Fruit fly (Drosophila melanogaster) whole organism, embryonic: ENCODE measurements around the gene CG11396.
A peak's percentile ranks its signal among the peaks of the same experiment; 100 is the strongest.

Experiments
- Asciz ChIP-seq: fragments of 200-800 bp; sonication (Bioruptor generic); optimal IDR thresholded peaks from 2 replicates; lab custom pipeline; 2017; ENCODE audit warnings: missing biosample characterization, mild to moderate bottlenecking, missing genetic modification characterization, missing genetic modification reagents
- CG10321 ChIP-seq: fragments of 200-800 bp; sonication (Bioruptor generic); IDR thresholded peaks from 2 replicates; pipeline ENCODE4 v1.3.6; 2022; ENCODE audit warnings: missing biosample characterization, missing genetic modification characterization
- CG10366 ChIP-seq: fragments of 200-800 bp; sonication (Bioruptor generic); IDR thresholded peaks from 2 replicates; pipeline ENCODE4 v1.3.6; 2022; ENCODE audit warnings: missing biosample characterization, missing genetic modification characterization
- CG10565 ChIP-seq: fragments of 200-800 bp; sonication (Bioruptor generic); optimal IDR thresholded peaks from 3 replicates; lab custom pipeline; 2016; ENCODE audit warnings: missing biosample characterization, mild to moderate bottlenecking, missing genetic modification characterization
- CG13123 ChIP-seq: fragments of 200-800 bp; sonication (Bioruptor generic); optimal IDR thresholded peaks from 2 replicates; lab custom pipeline; 2016; ENCODE audit warnings: missing biosample characterization, missing genetic modification characterization
- CG14014 ChIP-seq: fragments of 200-800 bp; sonication (Bioruptor generic); IDR thresholded peaks from 2 replicates; pipeline ENCODE4 v1.3.6; 2022; ENCODE audit warnings: missing biosample characterization, missing genetic modification characterization
- CG14667 ChIP-seq: fragments of 200-800 bp; sonication (Bioruptor generic); IDR thresholded peaks from 2 replicates; pipeline ENCODE4 v1.3.6; 2022; ENCODE audit warnings: missing biosample characterization, missing genetic modification characterization
- CG14965 ChIP-seq: fragments of 200-800 bp; sonication (Bioruptor generic); optimal IDR thresholded peaks from 2 replicates; lab custom pipeline; 2016; ENCODE audit warnings: missing biosample characterization, missing genetic modification characterization, borderline replicate concordance
- CG15601 ChIP-seq: fragments of 200-800 bp; sonication (Bioruptor generic); optimal IDR thresholded peaks from 3 replicates; lab custom pipeline; 2019; ENCODE audit warnings: missing biosample characterization, mild to moderate bottlenecking, missing genetic modification characterization, moderate library complexity
- CG1603 ChIP-seq: fragments of 200-800 bp; sonication (Bioruptor generic); optimal IDR thresholded peaks from 2 replicates; lab custom pipeline; 2019; ENCODE audit warnings: missing biosample characterization, mild to moderate bottlenecking, missing genetic modification characterization, moderate library complexity
- CG16813 ChIP-seq: fragments of 200-800 bp; sonication (Bioruptor generic); IDR thresholded peaks from 3 replicates; pipeline ENCODE4 v1.3.6; 2022; ENCODE audit warnings: missing biosample characterization, missing genetic modification characterization; ENCODE audit not compliant: partially characterized antibody
- CG17328 ChIP-seq: fragments of 200-800 bp; sonication (Bioruptor generic); IDR thresholded peaks from 2 replicates; pipeline ENCODE4 v1.3.6; 2022; ENCODE audit warnings: missing biosample characterization, missing genetic modification characterization
- CG17361 ChIP-seq: fragments of 200-800 bp; sonication (Bioruptor generic); IDR thresholded peaks from 3 replicates; pipeline ENCODE4 v1.3.6; 2022; ENCODE audit warnings: missing biosample characterization, missing genetic modification characterization
- CG17568 ChIP-seq: fragments of 200-800 bp; sonication (Bioruptor generic); optimal IDR thresholded peaks from 2 replicates; lab custom pipeline; 2018; ENCODE audit warnings: missing biosample characterization, mild to moderate bottlenecking, missing genetic modification characterization, moderate library complexity
- CG1832 ChIP-seq: fragments of 200-800 bp; sonication (Bioruptor generic); optimal IDR thresholded peaks from 2 replicates; lab custom pipeline; 2017; ENCODE audit warnings: missing biosample characterization, mild to moderate bottlenecking, missing genetic modification characterization, inconsistent platforms
- CG2129 ChIP-seq: fragments of 200-800 bp; sonication (Bioruptor generic); IDR thresholded peaks from 2 replicates; pipeline ENCODE4 v1.3.6; 2022; ENCODE audit warnings: missing biosample characterization, missing genetic modification characterization; ENCODE audit not compliant: partially characterized antibody
- CG32767 ChIP-seq: fragments of 200-800 bp; sonication (Bioruptor generic); IDR thresholded peaks from 2 replicates; pipeline ENCODE4 v1.3.6; 2022; ENCODE audit warnings: missing biosample characterization, missing genetic modification characterization
- CG3995 ChIP-seq: fragments of 200-800 bp; sonication (Bioruptor generic); optimal IDR thresholded peaks from 3 replicates; lab custom pipeline; 2016; ENCODE audit warnings: missing biosample characterization, missing genetic modification characterization
- CG4282 ChIP-seq: fragments of 200-800 bp; sonication (Bioruptor generic); optimal IDR thresholded peaks from 2 replicates; lab custom pipeline; 2016; ENCODE audit warnings: missing biosample characterization, missing genetic modification characterization
- CG8359 ChIP-seq: fragments of 200-800 bp; sonication (Bioruptor generic); optimal IDR thresholded peaks from 2 replicates; lab custom pipeline; 2017; ENCODE audit warnings: missing biosample characterization, mild to moderate bottlenecking, missing genetic modification characterization, borderline replicate concordance
- Eip74EF ChIP-seq, 2 experiments: fragments of 200-800 bp in 1 of 2; fragments of >200 bp in 1 of 2; sonication (Bioruptor generic) in 1 of 2; optimal IDR thresholded peaks; 2 replicates each; lab custom pipeline; 2017 to 2019; ENCODE audit warnings: missing biosample characterization in 2 of 2, missing genetic modification characterization in 2 of 2, mild to moderate bottlenecking in 1 of 2, moderate library complexity in 1 of 2
- GATAe ChIP-seq: fragments of 200-800 bp; sonication (Bioruptor generic); conservative IDR thresholded peaks from 2 replicates; pipeline ENCODE4 v1.3.6; 2022; ENCODE audit warnings: missing biosample characterization, missing genetic modification characterization
- HmgD ChIP-seq: fragments of 200-800 bp; sonication (Bioruptor generic); optimal IDR thresholded peaks from 3 replicates; lab custom pipeline; 2016; ENCODE audit warnings: missing biosample characterization, missing genetic modification characterization
- Med ChIP-seq: fragments of 200-800 bp; sonication (Bioruptor generic); peaks from one replicate; lab custom pipeline; 2016; ENCODE audit warnings: missing biosample characterization, missing genetic modification characterization, mild to moderate bottlenecking, inconsistent platforms, moderate library complexity
- Opbp ChIP-seq: fragments of 200-800 bp; sonication (Bioruptor generic); IDR thresholded peaks from 3 replicates; pipeline ENCODE4 v1.3.6; 2022; ENCODE audit warnings: missing biosample characterization, missing genetic modification characterization; ENCODE audit not compliant: partially characterized antibody
- PHDP ChIP-seq: fragments of 200-800 bp; sonication (Bioruptor generic); optimal IDR thresholded peaks from 3 replicates; lab custom pipeline; 2018; ENCODE audit warnings: missing biosample characterization, mild to moderate bottlenecking, missing genetic modification characterization, moderate library complexity
- Poxn ChIP-seq: fragments of 200-800 bp; sonication (Bioruptor generic); IDR thresholded peaks from 2 replicates; pipeline ENCODE4 v1.3.6; 2022; ENCODE audit warnings: missing biosample characterization, missing genetic modification characterization
- Sox100B ChIP-seq: fragments of 200-800 bp; sonication (Bioruptor generic); optimal IDR thresholded peaks from 3 replicates; lab custom pipeline; 2018; ENCODE audit warnings: missing biosample characterization, mild to moderate bottlenecking, missing genetic modification characterization
- Sry-δ ChIP-seq: fragments of 200-800 bp; sonication (Bioruptor generic); optimal IDR thresholded peaks from 2 replicates; lab custom pipeline; 2016; ENCODE audit warnings: missing biosample characterization, missing genetic modification characterization
- Taf1 ChIP-seq: fragments of 200-800 bp; sonication (Bioruptor generic); IDR thresholded peaks from 2 replicates; pipeline ENCODE4 v1.3.6; 2022; ENCODE audit warnings: missing biosample characterization, missing genetic modification characterization
- Trl ChIP-seq, 3 experiments: fragments of >200 bp in 2 of 3; fragments of 200-800 bp in 1 of 3; sonication (Bioruptor generic) in 1 of 3; optimal IDR thresholded peaks; 2 replicates in 1 of 3; 3 replicates in 2 of 3; lab custom pipeline; 2016 to 2017; ENCODE audit warnings: missing biosample characterization in 1 of 3, missing genetic modification characterization in 1 of 3
- amos ChIP-seq: fragments of 200-800 bp; sonication (Bioruptor generic); IDR thresholded peaks from 2 replicates; pipeline ENCODE4 v1.3.6; 2022; ENCODE audit warnings: missing biosample characterization, missing genetic modification characterization; ENCODE audit not compliant: partially characterized antibody
- bigmax ChIP-seq: fragments of 200-800 bp; sonication (Bioruptor generic); optimal IDR thresholded peaks from 2 replicates; lab custom pipeline; 2018; ENCODE audit warnings: missing biosample characterization, mild to moderate bottlenecking, missing genetic modification characterization
- dmrt11E ChIP-seq: fragments of 200-800 bp; sonication (Bioruptor generic); optimal IDR thresholded peaks from 3 replicates; lab custom pipeline; 2018; ENCODE audit warnings: missing biosample characterization, mild to moderate bottlenecking, missing genetic modification characterization, moderate library complexity
- gro ChIP-seq: fragments of 200-800 bp; sonication (Bioruptor generic); optimal IDR thresholded peaks from 2 replicates; lab custom pipeline; 2016; ENCODE audit warnings: missing biosample characterization, missing genetic modification characterization
- gsb-n ChIP-seq: fragments of 200-800 bp; sonication (Bioruptor generic); optimal IDR thresholded peaks from 3 replicates; lab custom pipeline; 2018; ENCODE audit warnings: missing biosample characterization, mild to moderate bottlenecking, missing genetic modification characterization
- hbn ChIP-seq: fragments of 200-800 bp; sonication (Bioruptor generic); IDR thresholded peaks from 2 replicates; pipeline ENCODE4 v1.3.6; 2022; ENCODE audit warnings: missing biosample characterization, missing genetic modification characterization; ENCODE audit not compliant: partially characterized antibody
- ind ChIP-seq: fragments of 200-800 bp; sonication (Bioruptor generic); optimal IDR thresholded peaks from 3 replicates; lab custom pipeline; 2016; ENCODE audit warnings: missing biosample characterization, missing genetic modification characterization
- inv ChIP-seq: fragments of 200-800 bp; sonication (Bioruptor generic); IDR thresholded peaks from 2 replicates; pipeline ENCODE4 v1.3.6; 2022; ENCODE audit warnings: missing biosample characterization, missing genetic modification characterization; ENCODE audit not compliant: partially characterized antibody
- nerfin-2 ChIP-seq: fragments of 200-800 bp; sonication (Bioruptor generic); IDR thresholded peaks from 2 replicates; pipeline ENCODE4 v1.3.6; 2022; ENCODE audit warnings: missing biosample characterization, missing genetic modification characterization; ENCODE audit not compliant: partially characterized antibody
- onecut ChIP-seq: fragments of 200-800 bp; sonication (Bioruptor generic); IDR thresholded peaks from 2 replicates; pipeline ENCODE4 v1.3.6; 2022; ENCODE audit warnings: missing biosample characterization, missing genetic modification characterization
- p53 ChIP-seq: fragments of 200-800 bp; sonication (Bioruptor generic); optimal IDR thresholded peaks from 2 replicates; lab custom pipeline; 2016; ENCODE audit warnings: missing biosample characterization, missing genetic modification characterization
- ro ChIP-seq: fragments of 200-800 bp; sonication (Bioruptor generic); IDR thresholded peaks from 2 replicates; pipeline ENCODE4 v1.3.6; 2022; ENCODE audit warnings: missing biosample characterization, missing genetic modification characterization
- sob ChIP-seq: fragments of 200-800 bp; sonication (Bioruptor generic); IDR thresholded peaks from 2 replicates; pipeline ENCODE4 v1.3.6; 2022; ENCODE audit warnings: missing biosample characterization, missing genetic modification characterization
- ssp ChIP-seq: fragments of 200-800 bp; sonication (Bioruptor generic); IDR thresholded peaks from 2 replicates; pipeline ENCODE4 v1.3.6; 2022; ENCODE audit warnings: missing biosample characterization, missing genetic modification characterization
- unc-4 ChIP-seq: fragments of 200-800 bp; sonication (Bioruptor generic); IDR thresholded peaks from 2 replicates; pipeline ENCODE4 v1.3.6; 2022; ENCODE audit warnings: missing biosample characterization, missing genetic modification characterization; ENCODE audit not compliant: partially characterized antibody
- vvl ChIP-seq: fragments of 200-800 bp; sonication (Bioruptor generic); IDR thresholded peaks from 2 replicates; pipeline ENCODE4 v1.3.6; 2022; ENCODE audit warnings: missing biosample characterization, missing genetic modification characterization
- wdn ChIP-seq: fragments of 200-800 bp; sonication (Bioruptor generic); IDR thresholded peaks from 2 replicates; pipeline ENCODE4 v1.3.6; 2022; ENCODE audit warnings: missing biosample characterization, missing genetic modification characterization
- zfh2 ChIP-seq: fragments of 200-800 bp; sonication (Bioruptor generic); optimal IDR thresholded peaks from 2 replicates; lab custom pipeline; 2016; ENCODE audit warnings: missing biosample characterization, missing genetic modification characterization

CG11396 gene

dm6 chr3L:20798325-20798846 is 10.4 kb upstream of the CG11396 start, which contains the start of the genes CG3698 and tzn (continued):
- TF ChIP-seq Trl (optimal IDR thresholded peaks at IDR 0.05; lab: Kevin White, UChicago) (no peak), Trl (GFP tag; optimal IDR thresholded peaks at IDR 0.05; lab: Kevin White, UChicago) (peak; percentile 90), Sox100B (GFP tag; lab: Kevin White, UChicago) (no peak), CG14014 (GFP tag; lab: Robert Waterston, UW) (peak; percentile 91), CG14667 (GFP tag; lab: Robert Waterston, UW) (peak; percentile 88), CG32767 (peak; percentile 75), CG17361 (peak; percentile 89), ro (GFP tag; lab: Robert Waterston, UW) (peak; percentile 75), CG10321 (peak; percentile 80), Taf1 (GFP tag; lab: Robert Waterston, UW) (peak; percentile 81), CG17328 (GFP tag; lab: Robert Waterston, UW) (peak; percentile 95), HmgD (GFP tag; lab: Kevin White, UChicago) (peak; percentile 66), CG2129 (GFP tag; lab: Robert Waterston, UW) (no peak), gsb-n (peak; percentile 92), bigmax (GFP tag; lab: Kevin White, UChicago) (peak; percentile 76), CG14965 (GFP tag; lab: Kevin White, UChicago) (peak; percentile 40), inv (GFP tag; lab: Robert Waterston, UW) (no peak), Eip74EF (GFP tag; optimal IDR thresholded peaks at IDR 0.05; lab: Kevin White, UChicago) (no peak), Asciz (GFP tag; lab: Kevin White, UChicago) (peak; percentile 94), dmrt11E (tag; lab: Kevin White, UChicago) (peak; percentile 89), CG17568 (no peak), Sry-δ (GFP tag; lab: Kevin White, UChicago) (peak; percentile 58), sob (peak; percentile 97), gro (GFP tag; lab: Kevin White, UChicago) (peak; percentile 82), nerfin-2 (GFP tag; lab: Robert Waterston, UW) (no peak), Opbp (0 out of 3 replicates have a peak, but pooled peaks have one; percentile 9), wdn (GFP tag; lab: Robert Waterston, UW) (peak; percentile 87), amos (GFP tag; lab: Robert Waterston, UW) (no peak), zfh2 (GFP tag; lab: Kevin White, UChicago) (peak; percentile 83), CG3995 (GFP tag; lab: Kevin White, UChicago) (peak; percentile 81), p53 (peak; percentile 82), CG10366 (GFP tag; lab: Robert Waterston, UW) (peak; percentile 94), onecut (GFP tag; lab: Robert Waterston, UW) (peak; percentile 91), CG15601 (tag; lab: Kevin White, UChicago) (peak; percentile 92), hbn (GFP tag; lab: Robert Waterston, UW) (peak; percentile 14; the same call in 1 of the 2 replicates), Med (GFP tag; lab: Kevin White, UChicago) (peak; percentile 99), CG10565 (GFP tag; lab: Kevin White, UChicago) (peak; percentile 75), GATAe (GFP tag; lab: Robert Waterston, UW) (peak; percentile 87), CG1603 (tag; lab: Kevin White, UChicago) (peak; percentile 94), CG13123 (GFP tag; lab: Kevin White, UChicago) (peak; percentile 89), CG16813 (no peak), CG8359 (peak; percentile 90), unc-4 (GFP tag; lab: Robert Waterston, UW) (0 out of 2 replicates have a peak, but pooled peaks have one; percentile 24), Poxn (GFP tag; lab: Robert Waterston, UW) (peak; percentile 72; the same call in 1 of the 2 replicates), CG4282 (GFP tag; lab: Kevin White, UChicago) (peak; percentile 38), PHDP (tag; lab: Kevin White, UChicago) (peak; percentile 91), ind (GFP tag; lab: Kevin White, UChicago) (peak; percentile 86), ssp (GFP tag; lab: Robert Waterston, UW) (peak; percentile 81), CG1832 (GFP tag; lab: Kevin White, UChicago) (no peak), vvl (peak; percentile 97)
